Worm (Caenorhabditis elegans) whole organism, mixed stage, embryonic: ENCODE measurements around the gene rpl-5.

Experiments
- lin-13 ChIP-seq: fragments of 150-350 bp; optimal IDR thresholded peaks from 2 replicates; lab custom pipeline; 2014; ENCODE audit warnings: missing biosample characterization, missing genetic modification characterization
- pha-4 ChIP-seq: fragments of 150-350 bp; optimal IDR thresholded peaks from 2 replicates; lab custom pipeline; 2018; ENCODE audit warnings: missing biosample characterization, missing genetic modification reagents, missing genetic modification characterization
- snpc-4 ChIP-seq: fragments of 150-350 bp; optimal IDR thresholded peaks from 2 replicates; lab custom pipeline; 2014; ENCODE audit warnings: missing biosample characterization, missing genetic modification characterization

DNA sequence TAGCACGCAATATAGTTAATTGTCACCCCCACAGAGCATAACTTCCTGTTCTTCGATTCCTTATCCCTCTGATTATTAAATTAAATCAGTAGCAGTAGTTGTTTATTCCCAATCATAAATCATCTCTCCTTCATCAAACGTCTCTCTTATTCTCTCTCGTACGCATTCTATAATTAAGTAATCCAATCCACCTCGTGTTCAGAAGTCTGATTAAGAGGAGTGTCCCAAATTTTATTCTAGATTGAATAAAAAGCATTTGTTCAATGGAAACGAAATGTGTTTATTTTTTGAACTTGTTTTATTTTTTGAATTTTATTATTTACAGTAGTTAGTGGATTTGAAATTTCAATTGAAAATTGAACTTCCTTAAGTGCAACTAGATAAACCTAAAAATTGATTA lies 41.6 kb downstream of the rpl-5 start:
- TF ChIP-seq snpc-4 (tag; lab: Kevin White, UChicago): no peak
- TF ChIP-seq pha-4 (tag; lab: Kevin White, UChicago): no peak
- TF ChIP-seq lin-13 (tag; lab: Kevin White, UChicago): no peak
